Fruit fly (Drosophila melanogaster) Kc167 (cell line): ENCODE measurements around the gene CG13921.

Experiments
- Myc ChIP-seq: fragments of >200 bp; optimal IDR thresholded peaks from 2 replicates; lab custom pipeline; 2017; ENCODE audit warnings: missing external identifiers
- Sin3A ChIP-seq: fragments of >200 bp; optimal IDR thresholded peaks from 2 replicates; lab custom pipeline; 2018; ENCODE audit warnings: missing external identifiers
- h ChIP-seq: fragments of >200 bp; optimal IDR thresholded peaks from 3 replicates; lab custom pipeline; 2018; ENCODE audit warnings: missing external identifiers
- insv ChIP-seq: fragments of >200 bp; optimal IDR thresholded peaks from 3 replicates; lab custom pipeline; 2018; ENCODE audit warnings: missing external identifiers
- psq ChIP-seq: fragments of >200 bp; optimal IDR thresholded peaks from 2 replicates; lab custom pipeline; 2017; ENCODE audit warnings: missing external identifiers
- ttk ChIP-seq: sonication (Bioruptor generic); optimal IDR thresholded peaks from 2 replicates; lab custom pipeline; 2017; ENCODE audit warnings: missing external identifiers

CG13921 gene

dm6 chr3L:1746338-1747199 lies at the start of gene CG13921:
Gene CG13921 (plus strand): TSS chr3L:1746907.
- no peak for TF ChIP-seq insv
- TF ChIP-seq h (lab: Kevin White, UChicago), result no peak
- no peak for TF ChIP-seq ttk (lab: Kevin White, UChicago)
- TF ChIP-seq psq (lab: Kevin White, UChicago), result no peak
- no peak for TF ChIP-seq Sin3A (lab: Kevin White, UChicago)

dm6 chr3L:1702367-1702927 lies 44.3 kb upstream of the CG13921 start, which contains the start of gene CG13931:
Gene CG13931 (minus strand): TSS chr3L:1702407.
- no peak for TF ChIP-seq h (lab: Kevin White, UChicago)
- no peak for TF ChIP-seq Myc (lab: Kevin White, UChicago)
- no peak for TF ChIP-seq ttk (lab: Kevin White, UChicago)
- no peak for TF ChIP-seq Sin3A (lab: Kevin White, UChicago)
- no peak for TF ChIP-seq insv
- TF ChIP-seq psq (lab: Kevin White, UChicago), result no peak

- no peak for TF ChIP-seq h (lab: Kevin White, UChicago)
- TF ChIP-seq Myc (lab: Kevin White, UChicago), result no peak
- no peak for TF ChIP-seq psq (lab: Kevin White, UChicago)
- no peak for TF ChIP-seq Sin3A (lab: Kevin White, UChicago)
- TF ChIP-seq ttk (lab: Kevin White, UChicago), result no peak
- no peak for TF ChIP-seq insv
Observed at dm6 chr3L:1709161-1709560, 37.5 kb upstream of the CG13921 start.

dm6 chr3L:1710562-1710961 lies 36.1 kb upstream of the CG13921 start:
- no peak for TF ChIP-seq Myc (lab: Kevin White, UChicago)
- TF ChIP-seq h (lab: Kevin White, UChicago), result no peak
- no peak for TF ChIP-seq psq (lab: Kevin White, UChicago)
- no peak for TF ChIP-seq Sin3A (lab: Kevin White, UChicago)
- TF ChIP-seq insv, result no peak
- TF ChIP-seq ttk (lab: Kevin White, UChicago), result no peak

- TF ChIP-seq Myc (lab: Kevin White, UChicago), result no peak
- TF ChIP-seq ttk (lab: Kevin White, UChicago), result no peak
- TF ChIP-seq insv, result no peak
- TF ChIP-seq Sin3A (lab: Kevin White, UChicago), result no peak
- TF ChIP-seq h (lab: Kevin White, UChicago), result no peak
- no peak for TF ChIP-seq psq (lab: Kevin White, UChicago)
Observed at dm6 chr3L:1711218-1711617, 35.5 kb upstream of the CG13921 start.

- no peak for TF ChIP-seq Myc (lab: Kevin White, UChicago)
- no peak for TF ChIP-seq Sin3A (lab: Kevin White, UChicago)
- no peak for TF ChIP-seq h (lab: Kevin White, UChicago)
- no peak for TF ChIP-seq ttk (lab: Kevin White, UChicago)
- TF ChIP-seq psq (lab: Kevin White, UChicago), result no peak
- TF ChIP-seq insv, result no peak
Observed at dm6 chr3L:1723053-1723452, 23.7 kb upstream of the CG13921 start, which contains the start of gene CG18171. Gene CG18171 (minus strand): TSS chr3L:1723153.

dm6 chr3L:1724090-1724489 lies 22.6 kb upstream of the CG13921 start, which contains the start of gene CG12035:
Gene CG12035 (plus strand): TSS chr3L:1724390.
- TF ChIP-seq ttk (lab: Kevin White, UChicago) (no peak), psq (lab: Kevin White, UChicago) (no peak), insv (no peak), Myc (lab: Kevin White, UChicago) (no peak), h (lab: Kevin White, UChicago) (no peak), Sin3A (lab: Kevin White, UChicago) (no peak)

dm6 chr3L:1726747-1727146 lies 20.0 kb upstream of the CG13921 start:
- TF ChIP-seq insv (no peak), psq (lab: Kevin White, UChicago) (no peak), Sin3A (lab: Kevin White, UChicago) (no peak), ttk (lab: Kevin White, UChicago) (no peak), Myc (lab: Kevin White, UChicago) (no peak), h (lab: Kevin White, UChicago) (no peak)

dm6 chr3L:1727431-1727830 lies 19.3 kb upstream of the CG13921 start:
- TF ChIP-seq insv, result no peak
- TF ChIP-seq Myc (lab: Kevin White, UChicago), result no peak
- TF ChIP-seq ttk (lab: Kevin White, UChicago), result no peak
- no peak for TF ChIP-seq Sin3A (lab: Kevin White, UChicago)
- no peak for TF ChIP-seq psq (lab: Kevin White, UChicago)
- TF ChIP-seq h (lab: Kevin White, UChicago), result no peak

- no peak for TF ChIP-seq insv
- TF ChIP-seq Myc (lab: Kevin White, UChicago), result no peak
- no peak for TF ChIP-seq psq (lab: Kevin White, UChicago)
- no peak for TF ChIP-seq Sin3A (lab: Kevin White, UChicago)
- no peak for TF ChIP-seq h (lab: Kevin White, UChicago)
- no peak for TF ChIP-seq ttk (lab: Kevin White, UChicago)
Observed at dm6 chr3L:1729380-1730159, 17.1 kb upstream of the CG13921 start.

- TF ChIP-seq h (lab: Kevin White, UChicago), result no peak
- no peak for TF ChIP-seq ttk (lab: Kevin White, UChicago)
- no peak for TF ChIP-seq Sin3A (lab: Kevin White, UChicago)
- no peak for TF ChIP-seq insv
- no peak for TF ChIP-seq Myc (lab: Kevin White, UChicago)
- TF ChIP-seq psq (lab: Kevin White, UChicago), result no peak
Observed at dm6 chr3L:1730160-1730595, 16.5 kb upstream of the CG13921 start.
